Fruit fly (Drosophila melanogaster): Measurements from ENCODE around the gene Ir7e.

The Ir7e gene

dm6 chrX:7901153-7902038, 19.9 kb upstream of the Ir7e start, which contains the start of the genes RpS6 and bys:
Gene RpS6, minus strand, starts transcription at chrX:7901331.
Gene bys, plus strand, starts transcription at chrX:7901880.
- TF ChIP-seq Hr78 (GFP tag; optimal IDR thresholded peaks at IDR 0.05): no peak
- peak; percentile 38 for TF ChIP-seq h (GFP tag; optimal IDR thresholded peaks at IDR 0.05)
- TF ChIP-seq Hr83 (GFP tag; optimal IDR thresholded peaks at IDR 0.05; ENCODE audit: poor library complexity, severe bottlenecking): peak; percentile 93
- TF ChIP-seq Vsx2 (GFP tag; optimal IDR thresholded peaks at IDR 0.05; ENCODE audit: partially characterized antibody): no peak
- peak; percentile 60 for TF ChIP-seq Hnf4 (GFP tag; optimal IDR thresholded peaks at IDR 0.05)
- peak; percentile 48 for TF ChIP-seq br (GFP tag; optimal IDR thresholded peaks at IDR 0.05)
- TF ChIP-seq tai (GFP tag; optimal IDR thresholded peaks at IDR 0.05): no peak
- peak; percentile 64 for TF ChIP-seq Sp1 (GFP tag; optimal IDR thresholded peaks at IDR 0.05)
- TF ChIP-seq fru (GFP tag; optimal IDR thresholded peaks at IDR 0.05): peak; percentile 19
- peak; percentile 41 for TF ChIP-seq Dif (GFP tag; optimal IDR thresholded peaks at IDR 0.05; ENCODE audit: partially characterized antibody)
- peak; percentile 39 for TF ChIP-seq sv (GFP tag; optimal IDR thresholded peaks at IDR 0.05)
- TF ChIP-seq CrebA (GFP tag; optimal IDR thresholded peaks at IDR 0.05; ENCODE audit: borderline replicate concordance): no peak
- TF ChIP-seq usp (GFP tag; optimal IDR thresholded peaks at IDR 0.05): no peak
- TF ChIP-seq CG32264 (GFP tag; optimal IDR thresholded peaks at IDR 0.05): no peak
- TF ChIP-seq HLH106 (tag; optimal IDR thresholded peaks at IDR 0.05): peak; percentile 43
- peak in 1 of 2 experiments; percentile 6 for TF ChIP-seq dl (GFP tag; optimal IDR thresholded peaks at IDR 0.05; ENCODE audit: insufficient read depth in 1 of 2, partially characterized antibody in 2 of 2)
- no peak for TF ChIP-seq pan (optimal IDR thresholded peaks at IDR 0.05)
- peak; percentile 40 for TF ChIP-seq dmrt93B (GFP tag; optimal IDR thresholded peaks at IDR 0.05)
- peak; percentile 33 for TF ChIP-seq GATAd (GFP tag; optimal IDR thresholded peaks at IDR 0.05)
- no peak for TF ChIP-seq Dfd (GFP tag; optimal IDR thresholded peaks at IDR 0.05)
- TF ChIP-seq lola (GFP tag; optimal IDR thresholded peaks at IDR 0.05): no peak
- TF ChIP-seq Rel (GFP tag; optimal IDR thresholded peaks at IDR 0.05): no peak
- TF ChIP-seq Rel (tag; optimal IDR thresholded peaks at IDR 0.05): no peak
- peak; percentile 7 for TF ChIP-seq sage (GFP tag; optimal IDR thresholded peaks at IDR 0.05)
- peak; percentile 44 for TF ChIP-seq dsf (GFP tag; optimal IDR thresholded peaks at IDR 0.05; ENCODE audit: borderline replicate concordance)
- peak; percentile 57 for TF ChIP-seq jim (GFP tag; optimal IDR thresholded peaks at IDR 0.05)
- TF ChIP-seq foxo (GFP tag; optimal IDR thresholded peaks at IDR 0.05): peak in 1 of 2 experiments; percentile 43
- peak; percentile 19 for TF ChIP-seq CG9705 (GFP tag; optimal IDR thresholded peaks at IDR 0.05)
- peak; percentile 47 for TF ChIP-seq Myc (optimal IDR thresholded peaks at IDR 0.05)
- TF ChIP-seq N (GFP tag; optimal IDR thresholded peaks at IDR 0.05): no peak
- TF ChIP-seq rgr (GFP tag; optimal IDR thresholded peaks at IDR 0.05): peak; percentile 67
- TF ChIP-seq woc (GFP tag; optimal IDR thresholded peaks at IDR 0.05): peak; percentile 63
- TF ChIP-seq brk (GFP tag; optimal IDR thresholded peaks at IDR 0.05): peak; percentile 45
- TF ChIP-seq Mio (GFP tag; optimal IDR thresholded peaks at IDR 0.05): no peak
- peak; percentile 7 for TF ChIP-seq ey (GFP tag; optimal IDR thresholded peaks at IDR 0.05)
- TF ChIP-seq Abd-B (GFP tag; optimal IDR thresholded peaks at IDR 0.05): no peak
- TF ChIP-seq Jra (GFP tag; optimal IDR thresholded peaks at IDR 0.05): peak; percentile 10
- TF ChIP-seq OdsH (GFP tag; optimal IDR thresholded peaks at IDR 0.05): peak; percentile 19
- TF ChIP-seq psq (GFP tag; optimal IDR thresholded peaks at IDR 0.05): peak; percentile 31

DNA sequence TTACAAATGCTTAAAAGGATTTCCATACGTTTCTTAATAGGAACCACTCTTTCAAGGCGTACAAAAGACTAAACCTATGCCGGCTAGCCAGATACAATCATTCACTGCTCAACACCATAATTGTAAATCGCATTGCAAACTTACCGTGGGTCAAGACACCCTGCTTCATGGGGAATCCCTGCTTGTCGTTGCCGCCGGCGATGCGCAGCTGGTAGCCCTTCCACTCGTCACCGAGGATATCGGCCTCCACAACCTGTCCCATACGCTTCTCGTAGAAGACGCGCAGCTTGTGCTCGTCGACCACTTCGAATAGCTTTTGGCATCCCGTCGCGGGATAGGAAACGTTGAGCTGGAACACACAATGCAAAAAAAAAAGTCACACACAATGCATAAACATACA, 19.2 kb upstream of the Ir7e start:
- no peak for TF ChIP-seq Rel (GFP tag; optimal IDR thresholded peaks at IDR 0.05)
- peak; percentile 88 for TF ChIP-seq Rel (tag; optimal IDR thresholded peaks at IDR 0.05)
- no peak for TF ChIP-seq tai (GFP tag; optimal IDR thresholded peaks at IDR 0.05)
- TF ChIP-seq Dif (GFP tag; optimal IDR thresholded peaks at IDR 0.05; ENCODE audit: partially characterized antibody): no peak
- no peak for TF ChIP-seq psq (GFP tag; optimal IDR thresholded peaks at IDR 0.05)
- no peak for TF ChIP-seq pan (optimal IDR thresholded peaks at IDR 0.05)
- no peak for TF ChIP-seq usp (GFP tag; optimal IDR thresholded peaks at IDR 0.05)
- TF ChIP-seq foxo (GFP tag; optimal IDR thresholded peaks at IDR 0.05): no peak
- no peak for TF ChIP-seq HLH106 (tag; optimal IDR thresholded peaks at IDR 0.05)
- no peak for TF ChIP-seq Jra (GFP tag; optimal IDR thresholded peaks at IDR 0.05)

Measured in whole organism, wandering third instar larva.